Worm (Caenorhabditis elegans): ENCODE data around the gene F20A1.4.

DNA sequence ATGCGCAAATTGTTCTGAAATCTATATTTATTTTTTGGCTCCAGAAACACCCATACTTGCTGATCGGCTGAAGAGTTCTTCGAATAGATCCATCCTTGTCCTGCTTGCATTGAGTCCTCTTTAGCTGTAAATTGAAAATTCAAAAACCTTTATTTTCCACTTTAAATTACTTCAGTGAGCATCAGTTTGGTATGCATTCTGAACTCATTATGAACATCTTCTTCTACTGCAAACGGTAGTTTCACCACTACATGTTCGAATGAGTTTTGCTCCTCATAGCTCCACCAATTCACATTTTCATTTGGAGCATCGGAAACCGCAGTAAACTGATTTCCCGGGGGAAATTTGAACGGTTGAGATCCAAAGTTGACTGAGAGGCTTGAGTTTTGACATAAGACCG, 28.5 kb upstream of the F20A1.4 start:
- TF ChIP-seq elt-2 (tag; optimal IDR thresholded peaks at IDR 0.05) (no peak), lsy-12 (tag; optimal IDR thresholded peaks at IDR 0.05) (no peak), ztf-11 (tag; optimal IDR thresholded peaks at IDR 0.05) (no peak), ama-1 (optimal IDR thresholded peaks at IDR 0.05) (no peak), jun-1 (tag; optimal IDR thresholded peaks at IDR 0.05) (no peak), nhr-12 (tag; optimal IDR thresholded peaks at IDR 0.05) (no peak), nhr-28 (tag; optimal IDR thresholded peaks at IDR 0.05) (no peak), snpc-4 (tag; optimal IDR thresholded peaks at IDR 0.05) (no peak), nhr-43 (tag; optimal IDR thresholded peaks at IDR 0.05; ENCODE audit: poor library complexity, severe bottlenecking) (no peak), ceh-82 (tag; optimal IDR thresholded peaks at IDR 0.05) (no peak), fkh-10 (GFP tag; optimal IDR thresholded peaks at IDR 0.05) (no peak), nfya-1 (tag; optimal IDR thresholded peaks at IDR 0.05; ENCODE audit: insufficient read depth) (no peak), lin-15B (tag; optimal IDR thresholded peaks at IDR 0.05) (no peak)

All from whole organism, L3 larva.